Worm (Caenorhabditis elegans): ENCODE results near the gene sri-33.
"Not testable (repeated sequence)": the region's sequence is repeated elsewhere in the genome, so short reads cannot be mapped to it uniquely, and the experiment has no call there.

Gene sri-33

DNA sequence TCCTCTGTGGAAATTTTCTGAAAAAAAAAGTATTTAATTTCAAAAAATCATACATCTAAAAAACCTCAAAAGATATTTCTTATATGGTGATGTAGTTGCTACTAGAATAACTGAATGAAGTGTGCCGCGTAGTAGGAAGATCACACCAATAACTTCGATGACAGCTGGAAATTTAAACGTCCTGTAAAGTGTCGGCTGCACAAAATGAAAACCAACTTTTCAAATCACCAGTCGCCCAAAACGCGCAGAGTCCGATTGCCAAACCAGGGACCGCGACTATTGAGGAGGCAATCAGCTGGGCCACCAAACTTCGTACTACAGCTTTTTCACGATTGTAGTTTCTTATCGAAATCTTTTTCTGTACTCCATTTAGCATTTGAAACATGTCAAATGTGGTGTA is 44.6 kb upstream of the sri-33 start, which contains the start of gene sri-48:
Gene sri-48, minus strand, starts transcription at position 101 of the 400 bp plus-strand sequence.
- not testable (repeated sequence) for TF ChIP-seq ceh-14, zip-5, fkh-6 (tag; optimal IDR thresholded peaks at IDR 0.05)

ce11 chrII:3198998-3199397 is 42.3 kb upstream of the sri-33 start, which contains the start of gene sri-51:
Gene sri-51 (minus strand): TSS chrII:3199098.
- no peak for TF ChIP-seq unc-55 (GFP tag; optimal IDR thresholded peaks at IDR 0.05)
- TF ChIP-seq elt-2 (tag; optimal IDR thresholded peaks at IDR 0.05) = no peak
- no peak for TF ChIP-seq elt-4 (tag; optimal IDR thresholded peaks at IDR 0.05)
- no peak for TF ChIP-seq ceh-22 (tag; optimal IDR thresholded peaks at IDR 0.05)
- TF ChIP-seq hlh-30 (tag; optimal IDR thresholded peaks at IDR 0.05; ENCODE audit: insufficient read depth) = no peak
- no peak for TF ChIP-seq sox-2 (GFP tag; IDR thresholded peaks at IDR 0.05)
- TF ChIP-seq sox-4 (tag; optimal IDR thresholded peaks at IDR 0.05) = no peak
- no peak for TF ChIP-seq ceh-31 (tag; optimal IDR thresholded peaks at IDR 0.05)
- TF ChIP-seq ttx-3 (tag; optimal IDR thresholded peaks at IDR 0.05) = no peak
- no peak for TF ChIP-seq T23F11.4 (GFP tag; optimal IDR thresholded peaks at IDR 0.05)

DNA sequence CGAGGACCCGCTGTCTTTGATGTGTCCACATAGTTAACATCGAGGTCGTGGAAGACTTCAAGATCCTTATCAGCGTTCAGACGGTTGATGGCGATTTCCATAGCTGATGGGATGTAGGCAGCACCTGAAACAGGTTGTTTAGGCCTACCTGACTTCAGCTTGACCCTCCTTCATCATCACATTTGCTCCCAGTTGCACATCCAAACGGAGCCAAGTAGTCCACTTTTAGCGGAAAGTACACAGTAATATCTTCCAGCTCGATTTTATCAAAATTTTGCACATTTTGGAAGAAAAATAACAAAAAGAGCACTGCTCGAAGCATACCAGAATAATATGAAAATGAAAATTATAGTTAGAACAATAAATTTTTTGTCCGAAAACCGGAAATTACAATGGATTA is 40.3 kb upstream of the sri-33 start, which contains the start of gene gcy-15:
Gene gcy-15, minus strand, starts transcription at position 101 of the 400 bp plus-strand sequence.
- TF ChIP-seq fkh-10 (GFP tag; optimal IDR thresholded peaks at IDR 0.05) (no peak), ceh-24 (tag; optimal IDR thresholded peaks at IDR 0.05) (no peak), fax-1 (tag; optimal IDR thresholded peaks at IDR 0.05) (no peak), zip-5 (tag; optimal IDR thresholded peaks at IDR 0.05) (no peak), ztf-16 (tag; optimal IDR thresholded peaks at IDR 0.05) (no peak), sox-4 (tag; optimal IDR thresholded peaks at IDR 0.05) (no peak), ceh-22 (tag; optimal IDR thresholded peaks at IDR 0.05) (no peak), ceh-34 (tag; optimal IDR thresholded peaks at IDR 0.05) (no peak), ceh-2 (tag; optimal IDR thresholded peaks at IDR 0.05) (no peak)

DNA sequence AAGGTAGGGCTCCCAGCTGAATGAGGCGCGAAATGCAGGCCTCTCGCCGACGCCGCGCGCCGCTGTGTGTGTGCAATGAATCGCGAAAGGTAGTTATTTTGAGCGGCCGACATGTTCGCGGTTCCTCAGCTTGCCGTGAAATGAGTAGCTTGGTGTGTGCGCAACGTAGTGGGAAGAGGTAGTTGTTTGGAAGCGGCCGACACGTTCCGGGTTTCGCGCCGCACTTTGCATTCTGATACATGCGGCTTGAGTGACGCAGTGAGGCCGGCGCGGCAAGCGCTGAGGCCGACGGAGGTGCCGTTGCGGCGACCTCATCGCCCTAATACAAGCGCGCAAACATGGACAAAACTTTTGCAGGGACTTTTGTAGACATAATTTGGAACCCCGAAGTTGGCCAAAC is 39.1 kb upstream of the sri-33 start:
- TF ChIP-seq mec-3 (tag; optimal IDR thresholded peaks at IDR 0.05; ENCODE audit: borderline replicate concordance) (peak; percentile 13), syd-9 (tag; optimal IDR thresholded peaks at IDR 0.05) (no peak)

DNA sequence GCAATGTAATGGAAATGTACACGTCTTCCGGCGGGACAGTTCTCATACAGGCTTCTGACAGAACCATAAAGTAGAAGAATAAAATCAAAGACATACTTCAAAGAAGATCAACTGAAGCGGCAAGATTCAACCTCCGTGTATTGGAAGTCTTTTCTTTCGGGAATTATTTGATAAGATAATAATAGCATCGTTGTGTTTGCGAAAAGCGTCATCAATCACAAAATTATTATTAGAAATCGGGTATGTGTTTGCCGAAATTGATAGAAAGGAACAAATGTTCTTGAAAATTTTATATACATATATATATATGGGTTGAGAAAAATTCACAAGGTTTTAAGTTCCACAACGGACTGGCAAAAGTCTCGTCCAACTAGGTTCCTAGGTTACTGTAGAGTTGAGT is 34.9 kb upstream of the sri-33 start, which contains the start of gene Y27F2A.9:
Gene Y27F2A.9, minus strand, starts transcription at position 101 of the 400 bp plus-strand sequence.
- not testable (repeated sequence) for TF ChIP-seq elt-4, pax-1, ceh-18 (tag; optimal IDR thresholded peaks at IDR 0.05)

DNA sequence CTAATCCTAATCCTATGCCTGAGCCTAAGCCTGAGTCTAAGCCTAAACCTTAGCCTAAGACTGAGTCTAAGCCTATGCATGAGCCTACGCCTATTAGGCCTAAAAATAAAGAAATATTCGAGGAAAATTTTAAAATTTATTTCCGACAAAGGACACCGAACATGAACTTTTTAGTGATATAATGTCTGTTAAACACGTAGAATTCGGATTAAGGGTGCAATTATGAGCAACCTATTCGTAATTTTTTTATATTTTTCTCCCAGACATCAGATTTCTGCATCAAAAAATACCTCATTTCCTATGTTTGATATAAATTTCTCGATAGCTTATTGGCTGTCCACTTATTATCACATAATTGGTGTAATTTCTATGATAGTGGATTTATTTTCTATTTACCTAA is 32.4 kb upstream of the sri-33 start, which contains the start of gene Y27F2A.11:
Gene Y27F2A.11, plus strand, starts transcription at position 301 of the 400 bp plus-strand sequence.
- TF ChIP-seq ama-1 (optimal IDR thresholded peaks at IDR 0.05); ceh-34 (tag; optimal IDR thresholded peaks at IDR 0.05); pha-2 (tag; optimal IDR thresholded peaks at IDR 0.05): not testable (repeated sequence)

- TF ChIP-seq ceh-24 (tag; optimal IDR thresholded peaks at IDR 0.05) = no peak
- no peak for TF ChIP-seq madf-2 (tag; optimal IDR thresholded peaks at IDR 0.05)
- no peak for TF ChIP-seq fkh-6 (tag; optimal IDR thresholded peaks at IDR 0.05)
- TF ChIP-seq fkh-10 (GFP tag; optimal IDR thresholded peaks at IDR 0.05) = no peak
- TF ChIP-seq elt-4 (tag; optimal IDR thresholded peaks at IDR 0.05) = no peak
- TF ChIP-seq zip-5 (tag; optimal IDR thresholded peaks at IDR 0.05) = no peak
- no peak for TF ChIP-seq C08G9.2 (tag; optimal IDR thresholded peaks at IDR 0.05)
- TF ChIP-seq syd-9 (tag; optimal IDR thresholded peaks at IDR 0.05) = no peak
- TF ChIP-seq pag-3 (tag; optimal IDR thresholded peaks at IDR 0.05; ENCODE audit: borderline replicate concordance) = no peak
- no peak for TF ChIP-seq ceh-9 (tag; optimal IDR thresholded peaks at IDR 0.05)
- no peak for TF ChIP-seq ceh-18 (tag; optimal IDR thresholded peaks at IDR 0.05)
- no peak for TF ChIP-seq pqm-1 (tag; optimal IDR thresholded peaks at IDR 0.05)
- no peak for TF ChIP-seq unc-86 (tag; optimal IDR thresholded peaks at IDR 0.05)
- no peak for TF ChIP-seq nhr-232 (tag; optimal IDR thresholded peaks at IDR 0.05)
- TF ChIP-seq rnt-1 (tag; optimal IDR thresholded peaks at IDR 0.05) = no peak
- TF ChIP-seq ahr-1 (tag; optimal IDR thresholded peaks at IDR 0.05) = no peak
Measured at ce11 chrII:3185848-3186247, 29.2 kb upstream of the sri-33 start.
